Fruit fly (Drosophila melanogaster) whole organism, pupa: ENCODE data around the gene CG32756.
A peak's percentile ranks its signal among the peaks of the same experiment; 100 is the strongest.

Source experiments
- CG12605 ChIP-seq: fragments of 200-800 bp; sonication (Bioruptor generic); IDR thresholded peaks from 2 replicates; pipeline ENCODE4 v1.3.6; 2022; ENCODE audit warnings: missing biosample characterization, missing genetic modification characterization
- CG14655 ChIP-seq: fragments of 200-800 bp; sonication (Bioruptor generic); optimal IDR thresholded peaks from 3 replicates; lab custom pipeline; 2017; ENCODE audit warnings: mild to moderate bottlenecking, missing biosample characterization, missing genetic modification reagents, missing genetic modification characterization
- Pif1A ChIP-seq: fragments of 200-800 bp; sonication (Bioruptor generic); optimal IDR thresholded peaks from 3 replicates; lab custom pipeline; 2016; ENCODE audit warnings: missing biosample characterization, missing genetic modification characterization
- rn ChIP-seq: fragments of 200-800 bp; sonication (Bioruptor generic); IDR thresholded peaks from 2 replicates; pipeline ENCODE4 v1.3.6; 2022; ENCODE audit warnings: missing biosample characterization, missing genetic modification characterization

- TF ChIP-seq CG12605 (peak; percentile 44; the same call in 1 of the 2 replicates), CG14655 (GFP tag; lab: Kevin White, UChicago) (peak; percentile 50), rn (no peak), Pif1A (GFP tag; lab: Kevin White, UChicago) (peak; percentile 10)
Measured at dm6 chrX:5896809-5897700, 48.4 kb upstream of the CG32756 start.
